Fruit fly (Drosophila melanogaster) whole organism, adult: ENCODE measurements around the gene CG14879.

Experiments
- CG11617 ChIP-seq: fragments of 200-800 bp; sonication (Bioruptor generic); optimal IDR thresholded peaks from 2 replicates; lab custom pipeline; 2017; ENCODE audit warnings: mild to moderate bottlenecking, missing biosample characterization, missing genetic modification reagents, missing genetic modification characterization
- CG12768 ChIP-seq: fragments of 200-800 bp; sonication (Bioruptor generic); optimal IDR thresholded peaks from 2 replicates; lab custom pipeline; 2017; ENCODE audit warnings: missing biosample characterization, missing genetic modification characterization, mild to moderate bottlenecking, moderate library complexity, missing genetic modification reagents
- CG14711 ChIP-seq: fragments of 200-800 bp; sonication (Bioruptor generic); optimal IDR thresholded peaks from 2 replicates; lab custom pipeline; 2018; ENCODE audit warnings: missing biosample characterization, mild to moderate bottlenecking, missing genetic modification characterization, moderate library complexity
- CG1620 ChIP-seq: fragments of 200-800 bp; sonication (Bioruptor generic); optimal IDR thresholded peaks from 2 replicates; lab custom pipeline; 2016; ENCODE audit warnings: missing biosample characterization, missing genetic modification characterization
- CG33017 ChIP-seq: fragments of 200-800 bp; sonication (Bioruptor generic); optimal IDR thresholded peaks from 2 replicates; lab custom pipeline; 2018; ENCODE audit warnings: missing biosample characterization, mild to moderate bottlenecking, missing genetic modification characterization, moderate library complexity
- CG5204 ChIP-seq: fragments of 200-800 bp; sonication (Bioruptor generic); optimal IDR thresholded peaks from 2 replicates; lab custom pipeline; 2016; ENCODE audit warnings: missing biosample characterization, missing genetic modification characterization
- CG7045 ChIP-seq: fragments of 200-800 bp; sonication (Bioruptor generic); optimal IDR thresholded peaks from 2 replicates; lab custom pipeline; 2017; ENCODE audit warnings: missing biosample characterization, mild to moderate bottlenecking, missing genetic modification characterization
- CG7101 ChIP-seq: fragments of 200-800 bp; sonication (Bioruptor generic); optimal IDR thresholded peaks from 2 replicates; lab custom pipeline; 2018; ENCODE audit warnings: missing biosample characterization, mild to moderate bottlenecking, missing genetic modification characterization, moderate library complexity
- Clk ChIP-seq: fragments of 200-800 bp; sonication (Bioruptor generic); optimal IDR thresholded peaks from 2 replicates; lab custom pipeline; 2017; ENCODE audit warnings: missing biosample characterization, missing genetic modification characterization
- Crg-1 ChIP-seq: fragments of 200-800 bp; sonication (Bioruptor generic); optimal IDR thresholded peaks from 2 replicates; lab custom pipeline; 2016; ENCODE audit warnings: missing biosample characterization, missing genetic modification characterization
- Hr96 ChIP-seq: fragments of 200-800 bp; sonication (Bioruptor generic); optimal IDR thresholded peaks from 2 replicates; lab custom pipeline; 2016; ENCODE audit warnings: missing biosample characterization, missing genetic modification characterization
- Mnt ChIP-seq: fragments of 200-800 bp; sonication (Bioruptor generic); optimal IDR thresholded peaks from 2 replicates; lab custom pipeline; 2016; ENCODE audit warnings: missing biosample characterization, mild to moderate bottlenecking, missing genetic modification characterization
- bab1 ChIP-seq: fragments of 200-800 bp; sonication (Bioruptor generic); optimal IDR thresholded peaks from 3 replicates; lab custom pipeline; 2019; ENCODE audit warnings: missing biosample characterization, mild to moderate bottlenecking, missing genetic modification characterization, moderate library complexity
- cic ChIP-seq: fragments of 200-800 bp; sonication (Bioruptor generic); optimal IDR thresholded peaks from 2 replicates; lab custom pipeline; 2017; ENCODE audit warnings: missing biosample characterization, mild to moderate bottlenecking, missing genetic modification characterization, moderate library complexity
- cnc ChIP-seq, 2 experiments: fragments of >200 bp; optimal IDR thresholded peaks; 2 replicates each; lab custom pipeline; 2017
- kay ChIP-seq: fragments of 200-800 bp; sonication (Bioruptor generic); peaks from one replicate; lab custom pipeline; 2016; ENCODE audit warnings: missing biosample characterization, missing genetic modification characterization, borderline replicate concordance
- ovo ChIP-seq: fragments of 200-800 bp; sonication (Bioruptor generic); optimal IDR thresholded peaks from 2 replicates; lab custom pipeline; 2016; ENCODE audit warnings: missing biosample characterization, missing genetic modification characterization
- pad ChIP-seq: fragments of 200-800 bp; sonication (Bioruptor generic); optimal IDR thresholded peaks from 3 replicates; lab custom pipeline; 2017; ENCODE audit warnings: missing biosample characterization, missing genetic modification characterization, mild to moderate bottlenecking, moderate library complexity, missing genetic modification reagents
- tj ChIP-seq: fragments of 200-800 bp; sonication (Bioruptor generic); optimal IDR thresholded peaks from 3 replicates; lab custom pipeline; 2017; ENCODE audit warnings: missing biosample characterization, mild to moderate bottlenecking, missing genetic modification characterization, moderate library complexity
- toe ChIP-seq: fragments of 200-800 bp; sonication (Bioruptor generic); optimal IDR thresholded peaks from 2 replicates; lab custom pipeline; 2016; ENCODE audit warnings: missing biosample characterization, missing genetic modification characterization

The CG14879 gene

dm6 chr3R:16321538-16321937 is 27.5 kb downstream of the CG14879 start, which contains the start of gene CG44044:
Gene CG44044 (plus strand): TSS chr3R:16321838.
- TF ChIP-seq toe: no peak
- TF ChIP-seq CG12768 (GFP tag; lab: Kevin White, UChicago): no peak
- TF ChIP-seq CG7101 (tag; lab: Kevin White, UChicago): no peak
- TF ChIP-seq CG11617 (GFP tag; lab: Kevin White, UChicago): no peak
- no peak for TF ChIP-seq CG14711 (tag; lab: Kevin White, UChicago)
- TF ChIP-seq Clk (GFP tag; lab: Kevin White, UChicago): no peak
- TF ChIP-seq bab1 (GFP tag; lab: Kevin White, UChicago): no peak
- no peak for TF ChIP-seq pad

dm6 chr3R:16316747-16317146 is 32.3 kb downstream of the CG14879 start:
- TF ChIP-seq tj (GFP tag; lab: Kevin White, UChicago) (no peak), CG7101 (tag; lab: Kevin White, UChicago) (no peak), cic (GFP tag; lab: Kevin White, UChicago) (no peak), bab1 (GFP tag; lab: Kevin White, UChicago) (no peak), Clk (GFP tag; lab: Kevin White, UChicago) (no peak), kay (GFP tag; lab: Kevin White, UChicago) (no peak), pad (no peak), CG11617 (GFP tag; lab: Kevin White, UChicago) (no peak), Crg-1 (GFP tag; lab: Kevin White, UChicago) (no peak), cnc (optimal IDR thresholded peaks at IDR 0.05; lab: Kevin White, UChicago) (no peak), CG5204 (GFP tag; lab: Kevin White, UChicago) (no peak), Hr96 (GFP tag; lab: Kevin White, UChicago) (no peak), Mnt (GFP tag; lab: Kevin White, UChicago) (no peak), CG33017 (tag; lab: Kevin White, UChicago) (no peak), CG12768 (GFP tag; lab: Kevin White, UChicago) (no peak), CG1620 (GFP tag; lab: Kevin White, UChicago) (no peak), CG7045 (GFP tag; lab: Kevin White, UChicago) (no peak), CG14711 (tag; lab: Kevin White, UChicago) (no peak)

dm6 chr3R:16310081-16310493 is 38.9 kb downstream of the CG14879 start:
- TF ChIP-seq CG7101 (tag; lab: Kevin White, UChicago) (no peak), CG1620 (GFP tag; lab: Kevin White, UChicago) (no peak)

- no peak for TF ChIP-seq Clk (GFP tag; lab: Kevin White, UChicago)
- no peak for TF ChIP-seq CG1620 (GFP tag; lab: Kevin White, UChicago)
- TF ChIP-seq Mnt (GFP tag; lab: Kevin White, UChicago): no peak
- peak; percentile 20 for TF ChIP-seq cic (GFP tag; lab: Kevin White, UChicago)
Measured at dm6 chr3R:16309302-16310080, 39.5 kb downstream of the CG14879 start.

- no peak for TF ChIP-seq CG33017 (tag; lab: Kevin White, UChicago)
- no peak for TF ChIP-seq Hr96 (GFP tag; lab: Kevin White, UChicago)
- TF ChIP-seq cnc (optimal IDR thresholded peaks at IDR 0.05; lab: Kevin White, UChicago): no peak
- TF ChIP-seq Crg-1 (GFP tag; lab: Kevin White, UChicago): no peak
- TF ChIP-seq CG11617 (GFP tag; lab: Kevin White, UChicago): no peak
- no peak for TF ChIP-seq tj (GFP tag; lab: Kevin White, UChicago)
- TF ChIP-seq Clk (GFP tag; lab: Kevin White, UChicago): no peak
- no peak for TF ChIP-seq toe
- no peak for TF ChIP-seq pad
- no peak for TF ChIP-seq bab1 (GFP tag; lab: Kevin White, UChicago)
- no peak for TF ChIP-seq CG1620 (GFP tag; lab: Kevin White, UChicago)
- no peak for TF ChIP-seq CG7101 (tag; lab: Kevin White, UChicago)
- TF ChIP-seq Mnt (GFP tag; lab: Kevin White, UChicago): no peak
- no peak for TF ChIP-seq CG12768 (GFP tag; lab: Kevin White, UChicago)
- TF ChIP-seq cic (GFP tag; lab: Kevin White, UChicago): no peak
- TF ChIP-seq CG14711 (tag; lab: Kevin White, UChicago): no peak
- no peak for TF ChIP-seq CG5204 (GFP tag; lab: Kevin White, UChicago)
- no peak for TF ChIP-seq kay (GFP tag; lab: Kevin White, UChicago)
- TF ChIP-seq ovo (GFP tag; lab: Kevin White, UChicago): no peak
- TF ChIP-seq CG7045 (GFP tag; lab: Kevin White, UChicago): no peak
Measured at dm6 chr3R:16308057-16308456, 41.0 kb downstream of the CG14879 start.

- TF ChIP-seq ovo (GFP tag; lab: Kevin White, UChicago) (peak; percentile 93), CG12768 (GFP tag; lab: Kevin White, UChicago) (no peak), CG33017 (tag; lab: Kevin White, UChicago) (peak; percentile 36), Clk (GFP tag; lab: Kevin White, UChicago) (no peak), cnc (optimal IDR thresholded peaks at IDR 0.05; lab: Kevin White, UChicago) (no peak), Hr96 (GFP tag; lab: Kevin White, UChicago) (no peak), CG14711 (tag; lab: Kevin White, UChicago) (peak; percentile 76), CG5204 (GFP tag; lab: Kevin White, UChicago) (no peak), kay (GFP tag; lab: Kevin White, UChicago) (no peak), CG1620 (GFP tag; lab: Kevin White, UChicago) (no peak), CG11617 (GFP tag; lab: Kevin White, UChicago) (no peak), tj (GFP tag; lab: Kevin White, UChicago) (peak; percentile 89), CG7045 (GFP tag; lab: Kevin White, UChicago) (no peak), toe (no peak), CG7101 (tag; lab: Kevin White, UChicago) (no peak), cic (GFP tag; lab: Kevin White, UChicago) (peak; percentile 34), Mnt (GFP tag; lab: Kevin White, UChicago) (peak; percentile 7), pad (no peak), bab1 (GFP tag; lab: Kevin White, UChicago) (peak; percentile 0), Crg-1 (GFP tag; lab: Kevin White, UChicago) (peak; percentile 6)
Measured at dm6 chr3R:16305185-16305989, 43.6 kb downstream of the CG14879 start, which contains the start of gene Zip89B. Gene Zip89B (plus strand): TSS chr3R:16305758.
